Worm (Caenorhabditis elegans): ENCODE measurements around the gene Y75B8A.18.

Gene Y75B8A.18

DNA sequence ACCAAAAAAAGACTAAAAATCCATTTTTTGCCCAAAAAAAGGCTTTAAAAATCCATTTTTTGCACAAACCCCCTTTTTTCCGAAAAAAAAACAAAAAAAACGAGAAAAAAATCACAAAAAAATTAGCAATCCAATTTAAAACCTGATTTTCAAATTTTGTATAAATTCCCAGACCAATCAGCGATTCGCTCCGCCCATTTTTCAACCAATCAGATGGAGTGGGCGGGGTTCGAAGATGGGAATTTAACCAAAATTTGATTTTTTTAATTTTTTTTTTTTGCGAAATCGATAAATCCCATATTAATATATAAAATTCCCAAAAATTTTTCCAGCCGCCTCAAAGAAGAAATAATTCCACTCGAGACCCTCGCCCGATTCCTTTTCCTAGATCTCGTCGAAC is 4.6 kb downstream of the Y75B8A.18 start:
- TF ChIP-seq ceh-82 (tag; optimal IDR thresholded peaks at IDR 0.05), result no peak
- peak; percentile 63 for TF ChIP-seq nfya-1 (tag; optimal IDR thresholded peaks at IDR 0.05; ENCODE audit: insufficient read depth)
- no peak for TF ChIP-seq R02D3.7 (tag; optimal IDR thresholded peaks at IDR 0.05)

DNA sequence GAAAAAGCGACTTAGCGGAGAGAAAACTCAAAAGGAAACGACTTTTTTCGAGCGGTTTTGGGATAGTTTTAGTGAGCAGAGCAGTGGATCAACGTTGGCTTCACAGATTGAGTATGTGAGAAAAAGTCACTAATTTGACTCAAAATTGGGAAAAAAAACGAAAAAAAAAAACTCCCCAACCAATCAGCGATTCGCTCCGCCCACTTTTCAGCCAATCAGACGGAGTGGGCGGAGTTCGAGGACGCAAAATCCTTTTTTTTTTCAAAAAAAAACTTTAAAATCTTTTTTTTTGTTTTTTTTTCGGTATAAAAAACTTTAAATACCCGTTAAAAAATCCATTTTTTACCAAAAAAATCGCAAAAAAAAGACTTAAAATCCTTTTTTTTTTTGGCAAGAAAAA is 5.2 kb downstream of the Y75B8A.18 start:
- TF ChIP-seq nfya-1 (tag; optimal IDR thresholded peaks at IDR 0.05; ENCODE audit: insufficient read depth) (peak; percentile 61), zag-1 (tag; optimal IDR thresholded peaks at IDR 0.05) (no peak)

DNA sequence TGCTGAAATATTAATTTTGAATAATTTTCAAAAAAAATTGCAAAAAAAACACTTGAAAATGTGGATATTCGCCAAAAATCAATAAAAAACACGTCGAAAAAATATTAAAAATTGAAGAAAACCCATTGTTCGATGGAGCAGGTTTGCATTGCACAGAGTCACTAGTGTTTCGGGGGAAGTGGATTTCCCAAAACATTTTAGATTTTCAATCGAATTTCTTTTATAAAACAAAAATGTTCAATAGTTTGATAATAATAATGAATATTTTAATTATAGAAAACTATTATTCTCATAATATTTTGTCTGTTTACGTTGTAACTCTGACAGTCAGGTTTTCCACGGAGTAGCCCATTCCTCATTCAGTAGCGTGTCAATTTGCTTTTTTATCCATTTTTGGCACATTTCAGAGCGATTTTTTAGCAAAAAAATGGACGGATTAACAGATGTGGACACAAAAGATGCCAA is 7.4 kb downstream of the Y75B8A.18 start, which contains the start of the genes gex-4 and gphr-1:
Gene gex-4 (minus strand): TSS at position 2 of the 465 bp plus-strand sequence.
Gene gphr-1 (plus strand): TSS at position 415 of the 465 bp plus-strand sequence.
- TF ChIP-seq nhr-23 (tag; optimal IDR thresholded peaks at IDR 0.05) (peak; percentile 20), lin-15B (tag; optimal IDR thresholded peaks at IDR 0.05) (peak; percentile 85), nfya-1 (tag; optimal IDR thresholded peaks at IDR 0.05; ENCODE audit: insufficient read depth) (peak; percentile 63), egl-5 (tag; optimal IDR thresholded peaks at IDR 0.05) (peak; percentile 25), fkh-2 (tag; optimal IDR thresholded peaks at IDR 0.05) (no peak), fos-1 (tag; optimal IDR thresholded peaks at IDR 0.05) (no peak), pha-4 (tag; optimal IDR thresholded peaks at IDR 0.05) (peak; percentile 77)

DNA sequence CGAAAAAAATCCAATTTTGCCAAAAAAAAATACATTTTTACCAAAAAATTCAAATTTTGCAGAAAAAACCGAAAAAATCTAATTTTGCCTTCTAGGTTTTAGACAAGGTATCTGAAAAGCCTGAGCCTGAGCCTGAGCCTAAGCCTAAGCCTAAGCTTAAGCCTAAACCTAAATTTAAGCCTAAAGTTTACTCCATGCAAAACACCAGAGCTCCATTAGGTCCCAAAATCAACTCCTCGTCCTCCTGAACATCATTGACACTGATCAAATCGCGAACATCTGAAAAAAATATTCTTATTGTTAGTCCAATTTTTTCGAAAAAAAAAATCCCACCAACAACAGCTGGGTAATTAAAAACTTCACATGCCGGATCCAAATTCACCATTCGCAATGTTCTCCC is 8.0 kb downstream of the Y75B8A.18 start:
- TF ChIP-seq fos-1 (tag; optimal IDR thresholded peaks at IDR 0.05) (no peak), unc-39 (tag; optimal IDR thresholded peaks at IDR 0.05) (no peak), nhr-77 (tag; optimal IDR thresholded peaks at IDR 0.05) (no peak), lin-15B (tag; optimal IDR thresholded peaks at IDR 0.05) (no peak), nhr-67 (tag; optimal IDR thresholded peaks at IDR 0.05) (no peak), R02D3.7 (tag; optimal IDR thresholded peaks at IDR 0.05) (no peak), nhr-43 (tag; optimal IDR thresholded peaks at IDR 0.05; ENCODE audit: poor library complexity, severe bottlenecking) (no peak), snpc-4 (tag; optimal IDR thresholded peaks at IDR 0.05) (no peak)

DNA sequence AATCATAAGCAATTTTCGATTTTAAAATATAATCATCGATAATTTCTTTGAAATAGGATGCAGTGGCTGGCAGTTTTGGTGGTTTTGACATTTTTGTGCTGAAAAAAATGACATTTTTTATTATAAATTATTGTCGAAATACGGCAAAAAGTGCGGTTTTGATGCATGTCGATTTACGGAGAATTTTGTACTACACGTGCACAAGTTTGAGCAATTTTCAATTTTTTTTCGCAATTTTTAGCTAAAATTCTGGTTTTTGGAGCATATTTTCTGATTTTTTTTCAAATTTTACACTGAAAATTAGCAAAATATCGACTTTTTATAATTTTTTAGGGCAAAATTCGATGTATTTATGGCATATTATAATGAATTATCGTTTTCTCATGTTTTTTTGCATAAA is 10.4 kb downstream of the Y75B8A.18 start, which contains the start of gene Y75B8A.13:
Gene Y75B8A.13 (minus strand): TSS at position 101 of the 400 bp plus-strand sequence.
- no peak for TF ChIP-seq nhr-237 (tag; optimal IDR thresholded peaks at IDR 0.05)
- no peak for TF ChIP-seq zag-1 (tag; optimal IDR thresholded peaks at IDR 0.05)
- TF ChIP-seq unc-39 (tag; optimal IDR thresholded peaks at IDR 0.05), result no peak
- TF ChIP-seq nhr-76 (tag; optimal IDR thresholded peaks at IDR 0.05), result no peak
- no peak for TF ChIP-seq pha-4 (tag; optimal IDR thresholded peaks at IDR 0.05)
- no peak for TF ChIP-seq nfya-1 (tag; optimal IDR thresholded peaks at IDR 0.05; ENCODE audit: insufficient read depth)
- no peak for TF ChIP-seq lin-39 (tag; optimal IDR thresholded peaks at IDR 0.05)
- TF ChIP-seq egl-27 (tag; optimal IDR thresholded peaks at IDR 0.05), result no peak
- no peak for TF ChIP-seq nhr-67 (tag; optimal IDR thresholded peaks at IDR 0.05)
- no peak for TF ChIP-seq snpc-4 (tag; optimal IDR thresholded peaks at IDR 0.05)
- TF ChIP-seq mml-1 (tag; optimal IDR thresholded peaks at IDR 0.05), result no peak
- no peak for TF ChIP-seq daf-12 (tag; optimal IDR thresholded peaks at IDR 0.05)
- TF ChIP-seq lsy-12 (tag; optimal IDR thresholded peaks at IDR 0.05), result no peak
- TF ChIP-seq elt-2 (tag; optimal IDR thresholded peaks at IDR 0.05), result no peak
- no peak for TF ChIP-seq egl-5 (tag; optimal IDR thresholded peaks at IDR 0.05)
- no peak for TF ChIP-seq elt-3 (tag; optimal IDR thresholded peaks at IDR 0.05)

DNA sequence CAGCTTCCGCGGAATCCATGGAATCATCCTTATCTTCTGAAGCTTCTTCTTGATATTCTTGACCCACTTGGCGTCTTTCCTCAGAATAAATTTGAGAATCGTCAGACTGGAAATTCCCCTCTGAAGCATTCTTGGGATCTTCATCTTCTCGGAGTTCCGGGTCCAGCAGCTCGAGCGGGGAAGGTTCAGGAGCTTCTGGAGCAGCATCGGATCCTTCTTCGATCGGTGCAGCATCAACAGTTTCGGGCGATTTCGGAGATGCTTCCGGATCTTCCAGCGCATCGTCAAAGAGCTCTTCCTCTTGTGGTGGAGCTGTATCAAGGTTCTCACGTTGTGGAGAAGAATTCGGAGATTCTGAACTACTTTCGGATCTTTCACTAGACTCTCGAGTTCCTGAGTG is 18.5 kb downstream of the Y75B8A.18 start:
- TF ChIP-seq nhr-77 (tag; optimal IDR thresholded peaks at IDR 0.05) (no peak), lsy-12 (tag; optimal IDR thresholded peaks at IDR 0.05) (no peak), aly-2 (tag; optimal IDR thresholded peaks at IDR 0.05) (no peak), ama-1 (optimal IDR thresholded peaks at IDR 0.05) (no peak), pqm-1 (tag; optimal IDR thresholded peaks at IDR 0.05) (no peak), R02D3.7 (tag; optimal IDR thresholded peaks at IDR 0.05) (no peak), nhr-43 (tag; optimal IDR thresholded peaks at IDR 0.05; ENCODE audit: poor library complexity, severe bottlenecking) (no peak), lin-15B (tag; optimal IDR thresholded peaks at IDR 0.05) (no peak), hmg-11 (tag; optimal IDR thresholded peaks at IDR 0.05) (no peak), mdl-1 (tag; optimal IDR thresholded peaks at IDR 0.05) (no peak), mml-1 (tag; optimal IDR thresholded peaks at IDR 0.05) (no peak), eor-1 (tag; optimal IDR thresholded peaks at IDR 0.05) (no peak), unc-62 (GFP tag; optimal IDR thresholded peaks at IDR 0.05) (no peak), nhr-11 (tag; optimal IDR thresholded peaks at IDR 0.05) (no peak), nhr-23 (tag; optimal IDR thresholded peaks at IDR 0.05) (no peak), egl-5 (tag; optimal IDR thresholded peaks at IDR 0.05) (no peak), ceh-9 (tag; optimal IDR thresholded peaks at IDR 0.05) (no peak), elt-3 (tag; optimal IDR thresholded peaks at IDR 0.05) (no peak), snpc-4 (tag; optimal IDR thresholded peaks at IDR 0.05) (no peak), elt-2 (tag; optimal IDR thresholded peaks at IDR 0.05) (no peak)
